Fruit fly (Drosophila melanogaster) whole organism, pupa: ENCODE data around the gene CG13775.
A peak's percentile ranks its signal among the peaks of the same experiment; 100 is the strongest.

Experiments
- CG10348 ChIP-seq: fragments of 200-800 bp; sonication (Bioruptor generic); IDR thresholded peaks from 2 replicates; pipeline ENCODE4 v1.3.6; 2022; ENCODE audit warnings: missing biosample characterization, missing genetic modification characterization
- CG12605 ChIP-seq: fragments of 200-800 bp; sonication (Bioruptor generic); IDR thresholded peaks from 2 replicates; pipeline ENCODE4 v1.3.6; 2022; ENCODE audit warnings: missing biosample characterization, missing genetic modification characterization
- CG17806 ChIP-seq: fragments of 200-800 bp; sonication (Bioruptor generic); optimal IDR thresholded peaks from 2 replicates; lab custom pipeline; 2018; ENCODE audit warnings: missing biosample characterization, mild to moderate bottlenecking, missing genetic modification characterization, moderate library complexity
- CG32121 ChIP-seq: fragments of 200-800 bp; sonication (Bioruptor generic); IDR thresholded peaks from 2 replicates; pipeline ENCODE4 v1.3.6; 2022; ENCODE audit warnings: missing biosample characterization, missing genetic modification characterization
- CG34367 ChIP-seq: fragments of 200-800 bp; sonication (Bioruptor generic); optimal IDR thresholded peaks from 2 replicates; lab custom pipeline; 2018; ENCODE audit warnings: missing biosample characterization, mild to moderate bottlenecking, missing genetic modification characterization
- CG4496 ChIP-seq: fragments of 200-800 bp; sonication (Bioruptor generic); IDR thresholded peaks from 3 replicates; pipeline ENCODE4 v1.3.6; 2022; ENCODE audit warnings: missing biosample characterization, missing genetic modification characterization
- CG8159 ChIP-seq: fragments of 200-800 bp; sonication (Bioruptor generic); optimal IDR thresholded peaks from 3 replicates; lab custom pipeline; 2018; ENCODE audit warnings: missing biosample characterization, mild to moderate bottlenecking, missing genetic modification characterization, moderate library complexity
- CG9948 ChIP-seq: fragments of 200-800 bp; sonication (Bioruptor generic); optimal IDR thresholded peaks from 2 replicates; lab custom pipeline; 2018; ENCODE audit warnings: missing biosample characterization, mild to moderate bottlenecking, missing genetic modification characterization, moderate library complexity
- EcR ChIP-seq: fragments of 200-800 bp; sonication (Bioruptor generic); optimal IDR thresholded peaks from 3 replicates; lab custom pipeline; 2019; ENCODE audit warnings: missing biosample characterization, missing genetic modification characterization, mild to moderate bottlenecking, moderate library complexity, missing genetic modification reagents
- Ets98B ChIP-seq: fragments of 200-800 bp; sonication (Bioruptor generic); IDR thresholded peaks from 2 replicates; pipeline ENCODE4 v1.3.6; 2022; ENCODE audit warnings: missing biosample characterization, missing genetic modification characterization
- Snoo ChIP-seq: fragments of 200-800 bp; sonication (Bioruptor generic); optimal IDR thresholded peaks from 3 replicates; lab custom pipeline; 2017; ENCODE audit warnings: missing biosample characterization, mild to moderate bottlenecking, missing genetic modification characterization, inconsistent platforms
- fd96Ca ChIP-seq: fragments of 200-800 bp; sonication (Bioruptor generic); IDR thresholded peaks from 3 replicates; pipeline ENCODE4 v1.3.6; 2022; ENCODE audit warnings: missing biosample characterization, missing genetic modification characterization

DNA sequence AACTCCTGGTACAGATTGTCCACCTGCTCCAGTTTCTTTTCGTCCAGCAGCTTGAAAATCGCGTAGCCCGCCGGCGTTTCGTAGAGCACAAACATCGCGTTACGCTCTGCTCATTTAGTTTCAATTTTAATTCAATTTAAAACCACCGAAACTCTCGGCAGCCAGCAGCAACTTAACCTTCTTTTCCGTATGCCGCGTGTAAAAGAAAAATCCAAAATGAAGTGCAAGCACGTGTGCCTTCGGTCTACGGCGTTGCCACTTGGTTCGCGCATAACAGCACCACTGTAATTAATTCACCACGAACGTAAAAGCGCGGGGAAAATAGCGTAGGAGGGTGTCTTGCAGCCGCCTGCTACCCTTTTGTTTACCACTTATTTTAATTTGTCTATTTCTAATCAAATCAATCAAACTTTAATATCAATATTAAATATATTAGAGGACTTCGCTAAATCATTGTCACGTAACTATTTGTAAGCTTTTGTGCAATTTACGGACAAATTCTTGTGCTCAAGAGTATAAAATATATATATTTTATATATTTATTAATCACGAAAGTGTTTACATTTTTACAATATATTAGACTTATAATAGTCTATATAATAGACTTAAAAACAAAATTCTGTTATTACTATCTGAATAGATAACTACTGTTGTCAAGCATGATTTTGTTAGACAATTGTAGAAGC is 38.1 kb downstream of the CG13775 start, which contains the start of gene nop5:
- TF ChIP-seq CG4496 (GFP tag; lab: Robert Waterston, UW): no peak
- TF ChIP-seq Snoo: peak; percentile 50
- no peak for TF ChIP-seq CG10348 (GFP tag; lab: Robert Waterston, UW)
- TF ChIP-seq CG17806 (tag; lab: Kevin White, UChicago): peak; percentile 44
- TF ChIP-seq Ets98B (GFP tag; lab: Robert Waterston, UW): no peak
- TF ChIP-seq CG12605 (GFP tag; lab: Robert Waterston, UW): no peak
- TF ChIP-seq EcR (GFP tag; lab: Kevin White, UChicago): no peak
- no peak for TF ChIP-seq CG32121 (GFP tag; lab: Robert Waterston, UW)
- no peak for TF ChIP-seq CG34367 (tag; lab: Kevin White, UChicago)
- peak; percentile 63 for TF ChIP-seq CG9948 (tag; lab: Kevin White, UChicago)
- TF ChIP-seq CG8159 (tag; lab: Kevin White, UChicago): no peak
- no peak for TF ChIP-seq fd96Ca (GFP tag; lab: Robert Waterston, UW)
